Worm (Caenorhabditis elegans) whole organism, L1 larva: ENCODE measurements around the gene scl-13.

Source experiments
- Y116A8C.19 ChIP-seq: sonication (generic microtip); optimal IDR thresholded peaks from 2 replicates; lab custom pipeline; 2016; ENCODE audit warnings: missing compliant biosample characterization, missing genetic modification characterization, borderline replicate concordance
- aha-1 ChIP-seq: fragments of 150-350 bp; optimal IDR thresholded peaks from 2 replicates; lab custom pipeline; 2014; ENCODE audit warnings: missing biosample characterization, missing genetic modification characterization
- alr-1 ChIP-seq: fragments of 200-800 bp; sonication (Bioruptor generic); optimal IDR thresholded peaks from 2 replicates; lab custom pipeline; 2018; ENCODE audit warnings: borderline replicate concordance, mild to moderate bottlenecking, missing genetic modification characterization, missing compliant biosample characterization
- ceh-8 ChIP-seq: fragments of 200-800 bp; sonication (Bioruptor generic); optimal IDR thresholded peaks from 2 replicates; lab custom pipeline; 2018; ENCODE audit warnings: mild to moderate bottlenecking, missing genetic modification characterization, moderate library complexity, missing compliant biosample characterization
- ceh-88 ChIP-seq: fragments of 200-800 bp; sonication (Bioruptor generic); IDR thresholded peaks from 2 replicates; pipeline ENCODE4 v1.3.6; 2022; ENCODE audit warnings: missing genetic modification characterization, missing compliant biosample characterization
- efl-1 ChIP-seq, 4 experiments: fragments of 150-350 bp; optimal IDR thresholded peaks in 3 of 4; peaks in 1 of 4; 1 replicate in 1 of 4; 2 replicates in 3 of 4; lab custom pipeline; 2014; ENCODE audit warnings: missing biosample characterization in 2 of 4, missing genetic modification characterization in 2 of 4, missing genetic modification reagents in 2 of 4
- efl-3 ChIP-seq: fragments of 200-800 bp; sonication (Bioruptor generic); optimal IDR thresholded peaks from 2 replicates; lab custom pipeline; 2018; ENCODE audit warnings: mild to moderate bottlenecking, missing genetic modification characterization, missing compliant biosample characterization
- ets-5 ChIP-seq: fragments of 200-800 bp; sonication (Bioruptor generic); IDR thresholded peaks from 2 replicates; pipeline ENCODE4 v1.3.6; 2022; ENCODE audit warnings: missing genetic modification characterization, missing compliant biosample characterization
- fos-1 ChIP-seq: fragments of 150-350 bp; optimal IDR thresholded peaks from 2 replicates; lab custom pipeline; 2014; ENCODE audit warnings: missing biosample characterization, missing genetic modification characterization
- grh-1 ChIP-seq: fragments of 200-800 bp; sonication (Bioruptor generic); IDR thresholded peaks from 2 replicates; pipeline ENCODE4 v1.3.6; 2022; ENCODE audit warnings: missing genetic modification reagents, missing genetic modification characterization, missing compliant biosample characterization
- isw-1 ChIP-seq: fragments of 200-800 bp; sonication (Bioruptor generic); IDR thresholded peaks from 2 replicates; pipeline ENCODE4 v1.3.6; 2022; ENCODE audit warnings: missing genetic modification characterization, missing compliant biosample characterization
- jun-1 ChIP-seq: fragments of 150-350 bp; optimal IDR thresholded peaks from 2 replicates; lab custom pipeline; 2014; ENCODE audit warnings: missing biosample characterization, missing genetic modification reagents, missing genetic modification characterization
- lin-35 ChIP-seq, 2 experiments: fragments of 150-350 bp; optimal IDR thresholded peaks; 2 replicates each; lab custom pipeline; 2014; ENCODE audit warnings: missing biosample characterization in 2 of 2, missing genetic modification characterization in 2 of 2, missing genetic modification reagents in 2 of 2
- mab-9 ChIP-seq: fragments of 200-800 bp; sonication (Bioruptor generic); IDR thresholded peaks from 2 replicates; pipeline ENCODE4 v1.3.6; 2022; ENCODE audit warnings: missing genetic modification reagents, missing genetic modification characterization, missing compliant biosample characterization
- mdl-1 ChIP-seq, 2 experiments: fragments of 150-350 bp; optimal IDR thresholded peaks; 2 replicates each; lab custom pipeline; 2014 to 2017; ENCODE audit warnings: missing biosample characterization in 2 of 2, missing genetic modification characterization in 2 of 2, inconsistent platforms in 1 of 2
- nhr-12 ChIP-seq: sonication (generic microtip); optimal IDR thresholded peaks from 2 replicates; lab custom pipeline; 2017; ENCODE audit warnings: missing biosample characterization, missing genetic modification characterization
- nhr-20 ChIP-seq: sonication (generic microtip); optimal IDR thresholded peaks from 2 replicates; lab custom pipeline; 2016; ENCODE audit warnings: mild to moderate bottlenecking, missing genetic modification characterization, missing compliant biosample characterization
- nhr-237 ChIP-seq: fragments of 150-350 bp; optimal IDR thresholded peaks from 2 replicates; lab custom pipeline; 2014; ENCODE audit warnings: missing biosample characterization, missing genetic modification characterization
- nhr-28 ChIP-seq: fragments of 150-350 bp; optimal IDR thresholded peaks from 2 replicates; lab custom pipeline; 2014; ENCODE audit warnings: missing biosample characterization, missing genetic modification characterization
- nhr-47 ChIP-seq: sonication (generic microtip); optimal IDR thresholded peaks from 2 replicates; lab custom pipeline; 2016; ENCODE audit warnings: mild to moderate bottlenecking, missing genetic modification characterization, moderate library complexity, missing compliant biosample characterization
- nhr-71 ChIP-seq: sonication (generic microtip); optimal IDR thresholded peaks from 2 replicates; lab custom pipeline; 2016; ENCODE audit warnings: mild to moderate bottlenecking, missing genetic modification characterization, moderate library complexity, missing compliant biosample characterization
- nhr-85 ChIP-seq: sonication (generic microtip); peaks from one replicate; lab custom pipeline; 2016; ENCODE audit warnings: missing genetic modification characterization, inconsistent platforms, missing compliant biosample characterization
- pqm-1 ChIP-seq: sonication (generic microtip); optimal IDR thresholded peaks from 3 replicates; lab custom pipeline; 2017; ENCODE audit warnings: missing biosample characterization, missing genetic modification characterization
- snu-23 ChIP-seq: sonication (generic microtip); optimal IDR thresholded peaks from 2 replicates; lab custom pipeline; 2016; ENCODE audit warnings: missing genetic modification characterization, missing compliant biosample characterization
- sptf-1 ChIP-seq: fragments of 150-350 bp; optimal IDR thresholded peaks from 2 replicates; lab custom pipeline; 2014; ENCODE audit warnings: missing biosample characterization, missing genetic modification characterization
- sup-37 ChIP-seq: fragments of 200-800 bp; sonication (Bioruptor generic); optimal IDR thresholded peaks from 2 replicates; lab custom pipeline; 2018; ENCODE audit warnings: mild to moderate bottlenecking, missing genetic modification characterization, missing compliant biosample characterization
- swsn-7 ChIP-seq: sonication (generic microtip); optimal IDR thresholded peaks from 2 replicates; lab custom pipeline; 2016; ENCODE audit warnings: missing genetic modification characterization, missing compliant biosample characterization
- unc-130 ChIP-seq: fragments of 150-350 bp; optimal IDR thresholded peaks from 2 replicates; lab custom pipeline; 2017; ENCODE audit warnings: missing biosample characterization, missing genetic modification characterization, inconsistent platforms
- unc-30 ChIP-seq: sonication (generic microtip); optimal IDR thresholded peaks from 2 replicates; lab custom pipeline; 2017; ENCODE audit warnings: missing biosample characterization, missing genetic modification characterization
- unc-62 ChIP-seq: fragments of 150-350 bp; optimal IDR thresholded peaks from 2 replicates; lab custom pipeline; 2014; ENCODE audit warnings: missing biosample characterization, missing genetic modification reagents, missing genetic modification characterization
- xbp-1 ChIP-seq: sonication (generic microtip); optimal IDR thresholded peaks from 2 replicates; lab custom pipeline; 2016; ENCODE audit warnings: missing genetic modification characterization, missing compliant biosample characterization
- zag-1 ChIP-seq: fragments of 150-350 bp; optimal IDR thresholded peaks from 2 replicates; lab custom pipeline; 2014; ENCODE audit warnings: missing biosample characterization, missing genetic modification characterization
- ztf-11 ChIP-seq, 2 experiments: sonication (generic microtip); optimal IDR thresholded peaks; 2 replicates each; lab custom pipeline; 2016 to 2017; ENCODE audit warnings: missing genetic modification characterization in 2 of 2, missing biosample characterization in 1 of 2, missing compliant biosample characterization in 1 of 2

Gene scl-13

ce11 chrV:3801787-3802417, 9.5 kb downstream of the scl-13 start:
- no peak for TF ChIP-seq xbp-1 (tag; lab: Kevin White, UChicago)
- TF ChIP-seq efl-1 (optimal IDR thresholded peaks at IDR 0.05; lab: Kevin White, UChicago), result no peak
- peak in 1 of 2 experiments; percentile 24 for TF ChIP-seq efl-1 (GFP tag; optimal IDR thresholded peaks at IDR 0.05 in 1 of 2; lab: Kevin White, UChicago)

DNA sequence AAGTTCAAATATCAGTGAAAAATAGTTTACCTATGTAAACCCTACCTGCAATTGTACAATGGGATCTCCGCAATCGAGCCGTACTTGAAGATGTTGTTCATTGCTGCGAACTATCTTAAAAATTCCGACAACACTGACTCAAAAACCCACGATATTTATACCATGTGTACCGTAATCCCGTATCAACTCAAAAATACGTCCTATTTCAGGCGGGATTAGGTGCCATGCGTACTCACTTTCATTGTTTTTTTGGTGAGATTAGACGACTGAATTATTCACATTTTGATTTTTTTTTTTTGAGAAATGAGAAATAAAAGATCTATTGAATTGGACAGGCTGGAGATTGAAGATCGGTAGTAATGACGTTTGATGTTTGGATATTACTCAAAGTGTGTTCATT, 11.1 kb downstream of the scl-13 start, which contains the start of gene srt-30:
Gene srt-30, minus strand, starts transcription at position 101 of the 400 bp plus-strand sequence.
- no peak for TF ChIP-seq nhr-237 (tag; lab: Kevin White, UChicago)
- no peak for TF ChIP-seq nhr-71 (tag; lab: Kevin White, UChicago)
- TF ChIP-seq nhr-12 (tag; lab: Kevin White, UChicago), result no peak
- TF ChIP-seq lin-35 (GFP tag; optimal IDR thresholded peaks at IDR 0.05; lab: Kevin White, UChicago), result no peak
- no peak for TF ChIP-seq isw-1 (GFP tag; lab: Robert Waterston, UW)
- no peak for TF ChIP-seq swsn-7 (tag; lab: Kevin White, UChicago)
- no peak for TF ChIP-seq ets-5 (GFP tag; lab: Robert Waterston, UW)
- TF ChIP-seq ceh-8 (GFP tag; lab: Kevin White, UChicago), result no peak
- TF ChIP-seq alr-1 (tag; lab: Kevin White, UChicago), result no peak
- TF ChIP-seq nhr-47 (tag; lab: Kevin White, UChicago), result no peak
- TF ChIP-seq, all 84 proteins: peak for 0

DNA sequence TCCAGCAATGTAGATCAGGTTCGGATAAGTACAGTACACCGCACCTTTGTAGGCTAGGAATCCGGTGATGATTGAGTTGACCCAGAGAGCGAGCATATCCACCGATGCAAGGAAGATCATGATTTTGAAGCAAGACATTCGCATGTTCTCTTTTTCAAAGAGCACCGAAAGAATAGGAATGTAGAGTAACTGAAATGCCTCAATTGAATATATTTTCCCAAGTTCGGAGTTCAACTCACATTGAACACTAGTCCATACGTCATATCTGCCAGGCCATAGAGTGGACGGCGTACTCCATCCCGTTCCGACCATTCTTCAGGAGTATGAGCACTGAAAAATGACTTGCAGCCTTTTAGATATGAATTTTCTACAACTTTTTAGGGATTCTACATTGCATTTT, 11.7 kb downstream of the scl-13 start:
- no peak for TF ChIP-seq unc-62
- no peak for TF ChIP-seq sup-37 (GFP tag; lab: Kevin White, UChicago)
- TF ChIP-seq zag-1 (tag; lab: Kevin White, UChicago), result no peak
- TF ChIP-seq nhr-85 (tag; lab: Kevin White, UChicago), result peak; percentile 0
- no peak for TF ChIP-seq alr-1 (tag; lab: Kevin White, UChicago)
- TF ChIP-seq nhr-28 (tag; lab: Kevin White, UChicago), result no peak
- no peak for TF ChIP-seq unc-130
- TF ChIP-seq ceh-88, result no peak

DNA sequence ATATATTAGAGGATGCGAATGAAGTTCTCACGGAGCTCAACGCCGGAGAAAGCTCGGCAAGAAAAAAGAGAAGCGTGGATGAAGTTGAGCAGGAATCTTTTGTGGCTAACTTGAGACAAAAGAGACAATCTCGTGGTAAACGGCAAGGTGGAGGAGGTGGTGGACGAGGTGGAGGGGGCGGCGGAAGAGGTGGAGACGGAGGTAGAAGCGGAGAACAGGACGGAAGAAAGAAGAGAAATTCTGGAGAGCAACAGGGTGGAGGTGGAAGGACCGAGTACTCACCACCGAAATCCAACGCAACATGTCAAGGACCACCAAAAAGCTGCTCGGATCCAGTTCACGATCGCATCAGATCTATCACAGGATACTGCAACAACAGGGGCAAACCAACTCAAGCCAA, 21.0 kb downstream of the scl-13 start:
- TF ChIP-seq unc-130 (no peak), Y116A8C.19 (no peak), snu-23 (GFP tag; lab: Kevin White, UChicago) (no peak), nhr-28 (tag; lab: Kevin White, UChicago) (no peak)

DNA sequence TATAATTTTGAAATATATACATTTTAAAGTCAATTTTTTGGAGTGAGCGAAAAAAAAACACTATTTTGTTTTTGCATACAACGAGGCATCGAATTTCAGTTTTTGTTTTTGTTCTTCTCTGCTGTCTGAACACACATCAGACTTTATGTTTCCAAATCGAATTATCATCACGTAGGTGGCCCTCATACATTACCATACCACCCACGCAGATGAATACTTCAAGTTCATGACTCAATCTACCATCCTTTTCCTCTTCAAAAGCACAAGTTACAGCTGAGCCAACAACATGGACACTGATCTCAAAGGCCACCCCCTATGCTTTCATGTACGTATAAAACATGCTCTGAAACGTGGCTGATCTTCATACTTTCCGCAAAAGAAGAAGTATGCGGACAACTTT, 21.7 kb downstream of the scl-13 start, which contains the start of gene R08F11.7:
Gene R08F11.7, plus strand, starts transcription at position 301 of the 400 bp plus-strand sequence.
- no peak for TF ChIP-seq mdl-1 (tag; optimal IDR thresholded peaks at IDR 0.05; lab: Kevin White, UChicago)
- TF ChIP-seq mab-9 (GFP tag; lab: Robert Waterston, UW), result no peak
- no peak for TF ChIP-seq nhr-85 (tag; lab: Kevin White, UChicago)
- TF ChIP-seq jun-1 (tag; lab: Kevin White, UChicago), result no peak
- TF ChIP-seq unc-30 (tag; lab: Kevin White, UChicago), result no peak
- TF ChIP-seq efl-3, result no peak
- no peak for TF ChIP-seq sptf-1 (tag; lab: Kevin White, UChicago)
- TF ChIP-seq grh-1, result no peak
- TF ChIP-seq swsn-7 (tag; lab: Kevin White, UChicago), result no peak
- no peak for TF ChIP-seq aha-1
- TF ChIP-seq ztf-11 (tag; optimal IDR thresholded peaks at IDR 0.05; lab: Kevin White, UChicago), result no peak
- TF ChIP-seq fos-1, result no peak
- no peak for TF ChIP-seq Y116A8C.19
- TF ChIP-seq pqm-1 (tag; lab: Kevin White, UChicago), result no peak
- TF ChIP-seq nhr-20 (tag; lab: Kevin White, UChicago), result no peak
